Worm (Caenorhabditis elegans): ENCODE data around the gene Y49F6B.6.

Y49F6B.6 gene

DNA sequence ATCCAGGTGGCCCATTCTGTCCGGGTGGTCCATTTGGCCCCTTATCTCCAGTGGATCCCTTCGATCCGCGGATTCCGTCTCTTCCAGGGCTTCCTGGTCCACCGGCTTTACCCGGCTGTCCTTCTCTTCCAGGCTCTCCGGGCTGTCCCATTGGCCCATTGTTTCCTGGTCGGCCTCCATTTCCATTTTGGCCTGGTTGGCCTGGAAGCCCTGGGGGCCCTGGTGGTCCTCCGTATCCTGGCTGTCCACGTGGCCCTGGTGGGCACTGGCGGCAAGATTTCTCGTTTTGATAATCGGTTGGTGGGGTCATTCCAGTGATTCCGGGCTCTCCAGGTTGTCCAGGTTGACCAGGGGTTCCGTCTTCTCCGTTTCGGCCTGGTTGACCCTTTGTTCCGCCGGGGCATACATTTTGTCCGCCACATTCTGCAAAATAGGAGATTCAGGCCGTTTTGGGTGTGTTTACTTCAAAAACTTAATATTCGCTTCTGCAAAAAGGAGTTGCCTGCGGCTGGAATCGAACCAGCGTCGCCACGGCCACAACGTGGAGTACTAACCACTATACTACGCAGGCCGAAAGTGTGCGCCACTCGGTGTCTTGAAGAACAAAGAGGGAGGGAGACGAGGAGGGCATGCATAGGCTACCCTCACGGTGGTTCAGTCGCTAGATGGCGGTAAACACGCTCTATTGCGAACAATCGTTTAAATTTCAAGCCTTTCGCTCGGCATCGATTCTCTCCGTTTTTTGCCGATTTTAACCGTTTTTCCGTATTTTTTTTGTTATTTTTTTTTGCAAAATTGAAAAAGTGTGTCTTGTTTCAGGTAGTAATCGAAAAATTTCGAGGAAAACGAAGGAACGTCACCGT lies 48.3 kb downstream of the Y49F6B.6 start, which contains the start of gene W09G10.9:
TSS of gene W09G10.9 (plus strand) at position 813 of the 863 bp plus-strand sequence.
- TF ChIP-seq mec-3 (tag; optimal IDR thresholded peaks at IDR 0.05; ENCODE audit: borderline replicate concordance) (no peak), hlh-6 (tag; optimal IDR thresholded peaks at IDR 0.05) (peak; percentile 77), ceh-2 (tag; optimal IDR thresholded peaks at IDR 0.05) (peak; percentile 50), elt-4 (tag; optimal IDR thresholded peaks at IDR 0.05) (no peak), elt-2 (tag; optimal IDR thresholded peaks at IDR 0.05) (peak; percentile 84), pag-3 (tag; optimal IDR thresholded peaks at IDR 0.05; ENCODE audit: borderline replicate concordance) (no peak), fkh-6 (tag; optimal IDR thresholded peaks at IDR 0.05) (peak; percentile 66), dmd-4 (tag; optimal IDR thresholded peaks at IDR 0.05; ENCODE audit: borderline replicate concordance) (peak; percentile 70), T23F11.4 (GFP tag; optimal IDR thresholded peaks at IDR 0.05) (peak; percentile 56), K09A11.1 (tag; optimal IDR thresholded peaks at IDR 0.05; ENCODE audit: insufficient read depth) (peak; percentile 26), dve-1 (tag; optimal IDR thresholded peaks at IDR 0.05) (peak; percentile 12), sdc-2 (tag; optimal IDR thresholded peaks at IDR 0.05) (peak; percentile 48), unc-3 (GFP tag; conservative IDR thresholded peaks at IDR 0.05) (peak; percentile 90), unc-3 (tag; optimal IDR thresholded peaks at IDR 0.05) (peak; percentile 71), pha-2 (tag; optimal IDR thresholded peaks at IDR 0.05) (peak; percentile 77), ttx-3 (tag; optimal IDR thresholded peaks at IDR 0.05) (peak; percentile 68), ahr-1 (tag; optimal IDR thresholded peaks at IDR 0.05) (peak; percentile 46), sox-4 (tag; optimal IDR thresholded peaks at IDR 0.05) (peak; percentile 80), eyg-1 (tag; optimal IDR thresholded peaks at IDR 0.05) (peak; percentile 49), ceh-31 (tag; optimal IDR thresholded peaks at IDR 0.05) (peak; percentile 39), Y22D7AL.16 (tag; optimal IDR thresholded peaks at IDR 0.05) (peak; percentile 55), syd-9 (tag; optimal IDR thresholded peaks at IDR 0.05) (no peak), nhr-11 (tag; optimal IDR thresholded peaks at IDR 0.05) (no peak), gmeb-2 (tag; optimal IDR thresholded peaks at IDR 0.05) (peak; percentile 60), madf-2 (tag; optimal IDR thresholded peaks at IDR 0.05) (peak; percentile 76), pha-4 (tag; optimal IDR thresholded peaks at IDR 0.05) (no peak), ets-4 (tag; optimal IDR thresholded peaks at IDR 0.05) (no peak), npax-4 (tag; optimal IDR thresholded peaks at IDR 0.05) (peak; percentile 40), lim-6 (tag; optimal IDR thresholded peaks at IDR 0.05) (no peak), ceh-19 (GFP tag; optimal IDR thresholded peaks at IDR 0.05) (peak; percentile 77), lin-11 (tag; optimal IDR thresholded peaks at IDR 0.05) (peak; percentile 79), rnt-1 (tag; optimal IDR thresholded peaks at IDR 0.05) (peak; percentile 63), pros-1 (tag; optimal IDR thresholded peaks at IDR 0.05) (no peak), unc-86 (tag; optimal IDR thresholded peaks at IDR 0.05) (peak; percentile 75), ama-1 (optimal IDR thresholded peaks at IDR 0.05) (no peak), che-1 (tag; optimal IDR thresholded peaks at IDR 0.05) (peak; percentile 74), ceh-34 (tag; optimal IDR thresholded peaks at IDR 0.05) (peak; percentile 62), ceh-30 (tag; optimal IDR thresholded peaks at IDR 0.05) (no peak), ceh-45 (GFP tag; IDR thresholded peaks at IDR 0.05) (peak; percentile 79), ceh-18 (tag; optimal IDR thresholded peaks at IDR 0.05) (peak; percentile 73), hlh-8 (tag; optimal IDR thresholded peaks at IDR 0.05) (no peak), ceh-22 (tag; optimal IDR thresholded peaks at IDR 0.05) (peak; percentile 59), ztf-16 (tag; optimal IDR thresholded peaks at IDR 0.05) (peak; percentile 57), unc-55 (GFP tag; optimal IDR thresholded peaks at IDR 0.05) (no peak), odd-2 (tag; optimal IDR thresholded peaks at IDR 0.05) (no peak), F13H6.1 (tag; optimal IDR thresholded peaks at IDR 0.05) (no peak), ceh-14 (tag; optimal IDR thresholded peaks at IDR 0.05) (peak; percentile 13), fax-1 (tag; optimal IDR thresholded peaks at IDR 0.05) (peak; percentile 65), pax-1 (tag; optimal IDR thresholded peaks at IDR 0.05) (no peak), pat-9 (tag; optimal IDR thresholded peaks at IDR 0.05) (peak; percentile 73), hlh-15 (tag; optimal IDR thresholded peaks at IDR 0.05) (peak; percentile 49), ceh-24 (tag; optimal IDR thresholded peaks at IDR 0.05) (no peak)
